Worm (Caenorhabditis elegans): ENCODE data around the gene ceh-79.

DNA sequence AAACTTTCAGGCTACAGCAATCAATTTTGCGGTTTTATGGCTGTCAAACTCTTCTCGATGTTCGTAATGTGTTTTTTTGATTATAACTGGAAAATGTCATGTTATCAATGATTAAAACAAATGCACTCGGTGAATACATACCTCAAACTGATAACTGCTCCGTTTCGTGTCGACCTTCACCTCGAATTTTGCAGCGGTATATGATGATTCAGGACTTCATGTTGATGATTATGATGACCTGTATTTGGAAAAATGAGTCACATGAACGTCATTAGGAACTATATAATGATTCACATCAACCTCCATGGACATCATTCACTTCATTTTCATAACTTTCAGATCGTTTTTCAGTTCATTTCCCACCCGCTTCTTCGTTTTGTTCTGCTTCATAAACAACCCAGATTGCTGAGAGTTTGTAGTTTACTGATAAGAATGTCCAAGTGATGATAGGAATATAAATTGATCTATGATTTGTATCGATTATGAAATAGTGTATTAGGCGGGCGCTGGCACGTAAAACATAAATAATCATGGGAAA, 38.8 kb upstream of the ceh-79 start:
- TF ChIP-seq lin-35 (GFP tag; optimal IDR thresholded peaks at IDR 0.05): peak in 1 of 2 experiments; percentile 0
- TF ChIP-seq ztf-11 (tag; optimal IDR thresholded peaks at IDR 0.05): no peak
- no peak for TF ChIP-seq ces-1 (GFP tag; optimal IDR thresholded peaks at IDR 0.05)
- no peak for TF ChIP-seq lsy-2 (tag; optimal IDR thresholded peaks at IDR 0.05)
- no peak for TF ChIP-seq snpc-4 (tag; optimal IDR thresholded peaks at IDR 0.05)
- no peak for TF ChIP-seq egl-27 (tag; optimal IDR thresholded peaks at IDR 0.05)
- TF ChIP-seq elt-3 (tag; optimal IDR thresholded peaks at IDR 0.05): peak in 1 of 6 experiments; percentile 18
- no peak for TF ChIP-seq ceh-88 (GFP tag; IDR thresholded peaks at IDR 0.05)
- no peak for TF ChIP-seq blmp-1 (tag; optimal IDR thresholded peaks at IDR 0.05)
- TF ChIP-seq nhr-12 (tag; optimal IDR thresholded peaks at IDR 0.05): no peak
- TF ChIP-seq ama-1 (optimal IDR thresholded peaks at IDR 0.05): no peak
- peak; percentile 93 for TF ChIP-seq elt-2 (tag; optimal IDR thresholded peaks at IDR 0.05)
- TF ChIP-seq nhr-77 (tag; optimal IDR thresholded peaks at IDR 0.05): no peak
- no peak for TF ChIP-seq tlp-1 (tag; optimal IDR thresholded peaks at IDR 0.05)

Data from whole organism, L1 larva.